Fruit fly (Drosophila melanogaster) whole organism, pupa: ENCODE measurements around the gene CG15199.

Experiments
- CG10348 ChIP-seq: fragments of 200-800 bp; sonication (Bioruptor generic); IDR thresholded peaks from 2 replicates; pipeline ENCODE4 v1.3.6; 2022; ENCODE audit warnings: missing biosample characterization, missing genetic modification characterization
- CG12605 ChIP-seq: fragments of 200-800 bp; sonication (Bioruptor generic); IDR thresholded peaks from 2 replicates; pipeline ENCODE4 v1.3.6; 2022; ENCODE audit warnings: missing biosample characterization, missing genetic modification characterization
- CG13204 ChIP-seq: fragments of 200-800 bp; sonication (Bioruptor generic); optimal IDR thresholded peaks from 2 replicates; lab custom pipeline; 2018; ENCODE audit warnings: missing biosample characterization, mild to moderate bottlenecking, missing genetic modification characterization, moderate library complexity
- CG14655 ChIP-seq: fragments of 200-800 bp; sonication (Bioruptor generic); optimal IDR thresholded peaks from 3 replicates; lab custom pipeline; 2017; ENCODE audit warnings: mild to moderate bottlenecking, missing biosample characterization, missing genetic modification reagents, missing genetic modification characterization
- CG15710 ChIP-seq: fragments of 200-800 bp; sonication (Bioruptor generic); optimal IDR thresholded peaks from 2 replicates; lab custom pipeline; 2018; ENCODE audit warnings: missing biosample characterization, mild to moderate bottlenecking, missing genetic modification characterization, moderate library complexity
- CG17806 ChIP-seq: fragments of 200-800 bp; sonication (Bioruptor generic); optimal IDR thresholded peaks from 2 replicates; lab custom pipeline; 2018; ENCODE audit warnings: missing biosample characterization, mild to moderate bottlenecking, missing genetic modification characterization, moderate library complexity
- CG32121 ChIP-seq: fragments of 200-800 bp; sonication (Bioruptor generic); IDR thresholded peaks from 2 replicates; pipeline ENCODE4 v1.3.6; 2022; ENCODE audit warnings: missing biosample characterization, missing genetic modification characterization
- CG34367 ChIP-seq: fragments of 200-800 bp; sonication (Bioruptor generic); optimal IDR thresholded peaks from 2 replicates; lab custom pipeline; 2018; ENCODE audit warnings: missing biosample characterization, mild to moderate bottlenecking, missing genetic modification characterization
- CG4496 ChIP-seq: fragments of 200-800 bp; sonication (Bioruptor generic); IDR thresholded peaks from 3 replicates; pipeline ENCODE4 v1.3.6; 2022; ENCODE audit warnings: missing biosample characterization, missing genetic modification characterization
- CG8159 ChIP-seq: fragments of 200-800 bp; sonication (Bioruptor generic); optimal IDR thresholded peaks from 3 replicates; lab custom pipeline; 2018; ENCODE audit warnings: missing biosample characterization, mild to moderate bottlenecking, missing genetic modification characterization, moderate library complexity
- CG8301 ChIP-seq: fragments of 200-800 bp; sonication (Bioruptor generic); optimal IDR thresholded peaks from 2 replicates; lab custom pipeline; 2018; ENCODE audit warnings: missing biosample characterization, mild to moderate bottlenecking, missing genetic modification characterization
- CG9948 ChIP-seq: fragments of 200-800 bp; sonication (Bioruptor generic); optimal IDR thresholded peaks from 2 replicates; lab custom pipeline; 2018; ENCODE audit warnings: missing biosample characterization, mild to moderate bottlenecking, missing genetic modification characterization, moderate library complexity
- D1 ChIP-seq: fragments of 200-800 bp; sonication (Bioruptor generic); optimal IDR thresholded peaks from 2 replicates; lab custom pipeline; 2018; ENCODE audit warnings: missing biosample characterization, mild to moderate bottlenecking, missing genetic modification characterization, moderate library complexity
- EcR ChIP-seq: fragments of 200-800 bp; sonication (Bioruptor generic); optimal IDR thresholded peaks from 3 replicates; lab custom pipeline; 2019; ENCODE audit warnings: missing biosample characterization, missing genetic modification characterization, mild to moderate bottlenecking, moderate library complexity, missing genetic modification reagents
- Ets98B ChIP-seq: fragments of 200-800 bp; sonication (Bioruptor generic); IDR thresholded peaks from 2 replicates; pipeline ENCODE4 v1.3.6; 2022; ENCODE audit warnings: missing biosample characterization, missing genetic modification characterization
- Pif1A ChIP-seq: fragments of 200-800 bp; sonication (Bioruptor generic); optimal IDR thresholded peaks from 3 replicates; lab custom pipeline; 2016; ENCODE audit warnings: missing biosample characterization, missing genetic modification characterization
- Pif1B ChIP-seq: fragments of 200-800 bp; sonication (Bioruptor generic); optimal IDR thresholded peaks from 3 replicates; lab custom pipeline; 2016; ENCODE audit warnings: missing biosample characterization, missing genetic modification characterization
- Snoo ChIP-seq: fragments of 200-800 bp; sonication (Bioruptor generic); optimal IDR thresholded peaks from 3 replicates; lab custom pipeline; 2017; ENCODE audit warnings: missing biosample characterization, mild to moderate bottlenecking, missing genetic modification characterization, inconsistent platforms
- fd96Ca ChIP-seq: fragments of 200-800 bp; sonication (Bioruptor generic); IDR thresholded peaks from 3 replicates; pipeline ENCODE4 v1.3.6; 2022; ENCODE audit warnings: missing biosample characterization, missing genetic modification characterization
- gl ChIP-seq: fragments of 200-800 bp; sonication (Bioruptor generic); optimal IDR thresholded peaks from 2 replicates; lab custom pipeline; 2018; ENCODE audit warnings: missing biosample characterization, mild to moderate bottlenecking, missing genetic modification characterization
- rn ChIP-seq: fragments of 200-800 bp; sonication (Bioruptor generic); IDR thresholded peaks from 2 replicates; pipeline ENCODE4 v1.3.6; 2022; ENCODE audit warnings: missing biosample characterization, missing genetic modification characterization

CG15199 gene

dm6 chrX:11141785-11142591 lies at the start of gene CG15199, which contains the start of gene CG15202:
Gene CG15199 (minus strand): TSS chrX:11141835.
Gene CG15202 (plus strand): TSS chrX:11142541.
- TF ChIP-seq fd96Ca (GFP tag; lab: Robert Waterston, UW), result no peak
- peak; percentile 53 for TF ChIP-seq Snoo (tag; lab: Kevin White, UChicago)

dm6 chrX:11182631-11183030 lies 41.0 kb upstream of the CG15199 start, which contains the start of gene CG15200:
Gene CG15200 (plus strand): TSS chrX:11182931.
- no peak for TF ChIP-seq gl (tag; lab: Kevin White, UChicago)
- no peak for TF ChIP-seq EcR (GFP tag; lab: Kevin White, UChicago)
- no peak for TF ChIP-seq CG12605
- no peak for TF ChIP-seq Pif1B (GFP tag; lab: Kevin White, UChicago)
- no peak for TF ChIP-seq CG8301 (tag; lab: Kevin White, UChicago)
- no peak for TF ChIP-seq CG17806 (tag; lab: Kevin White, UChicago)
- no peak for TF ChIP-seq CG15710
- TF ChIP-seq fd96Ca (GFP tag; lab: Robert Waterston, UW), result no peak
- TF ChIP-seq CG10348 (GFP tag; lab: Robert Waterston, UW), result no peak
- TF ChIP-seq CG34367 (tag; lab: Kevin White, UChicago), result no peak
- TF ChIP-seq Snoo (tag; lab: Kevin White, UChicago), result no peak
- TF ChIP-seq CG4496, result no peak
- no peak for TF ChIP-seq CG9948 (tag; lab: Kevin White, UChicago)
- TF ChIP-seq CG32121 (GFP tag; lab: Robert Waterston, UW), result no peak

- TF ChIP-seq CG9948 (tag; lab: Kevin White, UChicago) (no peak), rn (GFP tag; lab: Robert Waterston, UW) (no peak), CG10348 (GFP tag; lab: Robert Waterston, UW) (no peak), CG4496 (no peak), Snoo (tag; lab: Kevin White, UChicago) (no peak), CG8301 (tag; lab: Kevin White, UChicago) (no peak), CG34367 (tag; lab: Kevin White, UChicago) (no peak), EcR (GFP tag; lab: Kevin White, UChicago) (no peak), fd96Ca (GFP tag; lab: Robert Waterston, UW) (no peak), gl (tag; lab: Kevin White, UChicago) (no peak), Pif1B (GFP tag; lab: Kevin White, UChicago) (no peak), CG8159 (no peak), CG13204 (GFP tag; lab: Kevin White, UChicago) (no peak)
Measured at dm6 chrX:11176073-11176472, 34.4 kb upstream of the CG15199 start.

- TF ChIP-seq gl (tag; lab: Kevin White, UChicago), result no peak
- no peak for TF ChIP-seq EcR (GFP tag; lab: Kevin White, UChicago)
- no peak for TF ChIP-seq CG34367 (tag; lab: Kevin White, UChicago)
- no peak for TF ChIP-seq CG8301 (tag; lab: Kevin White, UChicago)
- no peak for TF ChIP-seq CG17806 (tag; lab: Kevin White, UChicago)
Measured at dm6 chrX:11170578-11170977, 28.9 kb upstream of the CG15199 start, which contains the start of gene CG1394. Gene CG1394 (minus strand): TSS chrX:11170678.

dm6 chrX:11168958-11169357 lies 27.3 kb upstream of the CG15199 start, which contains the start of gene Antdh:
Gene Antdh (minus strand): TSS chrX:11169058.
- 0 out of 3 replicates have a peak, but pooled peaks have one; percentile 32 for TF ChIP-seq CG4496
- peak; percentile 19 for TF ChIP-seq CG8301 (tag; lab: Kevin White, UChicago)
- no peak for TF ChIP-seq CG34367 (tag; lab: Kevin White, UChicago)
- peak; percentile 34 for TF ChIP-seq CG14655 (GFP tag; lab: Kevin White, UChicago)
- no peak for TF ChIP-seq CG10348 (GFP tag; lab: Robert Waterston, UW)
- no peak for TF ChIP-seq fd96Ca (GFP tag; lab: Robert Waterston, UW)

- TF ChIP-seq CG8159 (peak; percentile 7), CG8301 (tag; lab: Kevin White, UChicago) (no peak)
Measured at dm6 chrX:11159710-11160446, 18.2 kb upstream of the CG15199 start, which contains the start of gene CG32668. Gene CG32668 (minus strand): TSS chrX:11159760.

dm6 chrX:11155808-11156589 lies 14.4 kb upstream of the CG15199 start:
- TF ChIP-seq Pif1B (GFP tag; lab: Kevin White, UChicago) (no peak), CG8301 (tag; lab: Kevin White, UChicago) (no peak), CG17806 (tag; lab: Kevin White, UChicago) (no peak), CG14655 (GFP tag; lab: Kevin White, UChicago) (no peak), CG8159 (peak; percentile 37), CG4496 (no peak), rn (GFP tag; lab: Robert Waterston, UW) (no peak), Snoo (tag; lab: Kevin White, UChicago) (no peak), D1 (tag; lab: Kevin White, UChicago) (no peak), fd96Ca (GFP tag; lab: Robert Waterston, UW) (no peak), CG12605 (no peak), CG13204 (GFP tag; lab: Kevin White, UChicago) (no peak), EcR (GFP tag; lab: Kevin White, UChicago) (no peak), Pif1A (GFP tag; lab: Kevin White, UChicago) (peak; percentile 13), CG34367 (tag; lab: Kevin White, UChicago) (peak; percentile 6), CG32121 (GFP tag; lab: Robert Waterston, UW) (no peak), CG10348 (GFP tag; lab: Robert Waterston, UW) (no peak), gl (tag; lab: Kevin White, UChicago) (no peak), Ets98B (no peak), CG15710 (peak; percentile 4), CG9948 (tag; lab: Kevin White, UChicago) (peak; percentile 17)
